Fruit fly (Drosophila melanogaster) whole organism, embryonic: Measurements from ENCODE around the gene CG13894.

Source experiments
- Ada2b ChIP-seq: fragments of 200-800 bp; sonication (Bioruptor generic); IDR thresholded peaks from 2 replicates; pipeline ENCODE4 v1.3.6; 2022; ENCODE audit warnings: missing biosample characterization, missing genetic modification characterization
- Atf3 ChIP-seq: fragments of 200-800 bp; sonication (Bioruptor generic); optimal IDR thresholded peaks from 3 replicates; lab custom pipeline; 2016; ENCODE audit warnings: missing biosample characterization, missing genetic modification characterization
- CG10274 ChIP-seq: fragments of 200-800 bp; sonication (Bioruptor generic); optimal IDR thresholded peaks from 3 replicates; lab custom pipeline; 2017; ENCODE audit warnings: missing biosample characterization, mild to moderate bottlenecking, missing genetic modification characterization
- CG10366 ChIP-seq: fragments of 200-800 bp; sonication (Bioruptor generic); IDR thresholded peaks from 2 replicates; pipeline ENCODE4 v1.3.6; 2022; ENCODE audit warnings: missing biosample characterization, missing genetic modification characterization
- CG10979 ChIP-seq: fragments of 200-800 bp; sonication (Bioruptor generic); optimal IDR thresholded peaks from 2 replicates; lab custom pipeline; 2018; ENCODE audit warnings: missing biosample characterization, mild to moderate bottlenecking, missing genetic modification characterization, moderate library complexity
- CG11085 ChIP-seq: fragments of 200-800 bp; sonication (Bioruptor generic); IDR thresholded peaks from 2 replicates; pipeline ENCODE4 v1.3.6; 2022; ENCODE audit warnings: missing biosample characterization, missing genetic modification characterization
- CG11723 ChIP-seq: fragments of 200-800 bp; sonication (Bioruptor generic); optimal IDR thresholded peaks from 2 replicates; lab custom pipeline; 2017; ENCODE audit warnings: missing biosample characterization, mild to moderate bottlenecking, missing genetic modification characterization
- CG12071 ChIP-seq: fragments of 200-800 bp; sonication (Bioruptor generic); optimal IDR thresholded peaks from 3 replicates; lab custom pipeline; 2018; ENCODE audit warnings: missing biosample characterization, mild to moderate bottlenecking, missing genetic modification characterization
- CG1233 ChIP-seq: fragments of 200-800 bp; sonication (Bioruptor generic); optimal IDR thresholded peaks from 4 replicates; lab custom pipeline; 2018; ENCODE audit warnings: missing biosample characterization, mild to moderate bottlenecking, missing genetic modification characterization
- CG13287 ChIP-seq: fragments of 200-800 bp; sonication (Bioruptor generic); IDR thresholded peaks from 2 replicates; pipeline ENCODE4 v1.3.6; 2022; ENCODE audit warnings: missing biosample characterization, missing genetic modification characterization; ENCODE audit not compliant: partially characterized antibody
- CG15601 ChIP-seq: fragments of 200-800 bp; sonication (Bioruptor generic); optimal IDR thresholded peaks from 3 replicates; lab custom pipeline; 2019; ENCODE audit warnings: missing biosample characterization, mild to moderate bottlenecking, missing genetic modification characterization, moderate library complexity
- CG1603 ChIP-seq: fragments of 200-800 bp; sonication (Bioruptor generic); optimal IDR thresholded peaks from 2 replicates; lab custom pipeline; 2019; ENCODE audit warnings: missing biosample characterization, mild to moderate bottlenecking, missing genetic modification characterization, moderate library complexity
- CG17359 ChIP-seq: fragments of 200-800 bp; sonication (Bioruptor generic); optimal IDR thresholded peaks from 3 replicates; lab custom pipeline; 2018; ENCODE audit warnings: missing biosample characterization, mild to moderate bottlenecking, missing genetic modification characterization, moderate library complexity
- CG17361 ChIP-seq: fragments of 200-800 bp; sonication (Bioruptor generic); IDR thresholded peaks from 3 replicates; pipeline ENCODE4 v1.3.6; 2022; ENCODE audit warnings: missing biosample characterization, missing genetic modification characterization
- CG17802 ChIP-seq: fragments of 200-800 bp; sonication (Bioruptor generic); optimal IDR thresholded peaks from 2 replicates; lab custom pipeline; 2018; ENCODE audit warnings: missing biosample characterization, mild to moderate bottlenecking, missing genetic modification characterization, moderate library complexity
- CG18619 ChIP-seq: fragments of 200-800 bp; sonication (Bioruptor generic); optimal IDR thresholded peaks from 3 replicates; lab custom pipeline; 2017; ENCODE audit warnings: missing biosample characterization, mild to moderate bottlenecking, missing genetic modification characterization
- CG18764 ChIP-seq: fragments of 200-800 bp; sonication (Bioruptor generic); optimal IDR thresholded peaks from 3 replicates; lab custom pipeline; 2016; ENCODE audit warnings: missing biosample characterization, missing genetic modification characterization
- CG32772 ChIP-seq: fragments of 200-800 bp; sonication (Bioruptor generic); IDR thresholded peaks from 2 replicates; pipeline ENCODE4 v1.3.6; 2022; ENCODE audit warnings: missing biosample characterization, missing genetic modification characterization
- CG34422 ChIP-seq: fragments of 200-800 bp; sonication (Bioruptor generic); IDR thresholded peaks from 3 replicates; pipeline ENCODE4 v1.3.6; 2022; ENCODE audit warnings: missing biosample characterization, missing genetic modification characterization
- CG3838 ChIP-seq: fragments of 200-800 bp; sonication (Bioruptor generic); optimal IDR thresholded peaks from 3 replicates; lab custom pipeline; 2016; ENCODE audit warnings: missing biosample characterization, missing genetic modification characterization
- CG4360 ChIP-seq: fragments of 200-800 bp; sonication (Bioruptor generic); IDR thresholded peaks from 2 replicates; pipeline ENCODE4 v1.3.6; 2022; ENCODE audit warnings: missing biosample characterization, missing genetic modification characterization
- CG4424 ChIP-seq: fragments of 200-800 bp; sonication (Bioruptor generic); optimal IDR thresholded peaks from 3 replicates; lab custom pipeline; 2016; ENCODE audit warnings: missing biosample characterization, missing genetic modification characterization
- CG8281 ChIP-seq: fragments of 200-800 bp; sonication (Bioruptor generic); optimal IDR thresholded peaks from 2 replicates; lab custom pipeline; 2018; ENCODE audit warnings: missing biosample characterization, mild to moderate bottlenecking, missing genetic modification characterization, moderate library complexity
- CG9727 ChIP-seq: fragments of 200-800 bp; sonication (Bioruptor generic); optimal IDR thresholded peaks from 3 replicates; lab custom pipeline; 2017; ENCODE audit warnings: missing biosample characterization, mild to moderate bottlenecking, missing genetic modification characterization
- Dip3 ChIP-seq: fragments of 200-800 bp; sonication (Bioruptor generic); optimal IDR thresholded peaks from 3 replicates; lab custom pipeline; 2016; ENCODE audit warnings: missing biosample characterization, missing genetic modification characterization
- H15 ChIP-seq: fragments of 200-800 bp; sonication (Bioruptor generic); IDR thresholded peaks from 3 replicates; pipeline ENCODE4 v1.3.6; 2022; ENCODE audit warnings: missing biosample characterization, missing genetic modification characterization
- HLHmδ ChIP-seq: fragments of 200-800 bp; sonication (Bioruptor generic); optimal IDR thresholded peaks from 2 replicates; lab custom pipeline; 2018; ENCODE audit warnings: missing biosample characterization, mild to moderate bottlenecking, missing genetic modification characterization, moderate library complexity
- Hey ChIP-seq: fragments of 200-800 bp; sonication (Bioruptor generic); optimal IDR thresholded peaks from 3 replicates; lab custom pipeline; 2018; ENCODE audit warnings: missing biosample characterization, mild to moderate bottlenecking, missing genetic modification characterization
- NC2α ChIP-seq: fragments of 200-800 bp; sonication (Bioruptor generic); optimal IDR thresholded peaks from 2 replicates; lab custom pipeline; 2016; ENCODE audit warnings: missing biosample characterization, missing genetic modification characterization
- Pdp1 ChIP-seq, 2 experiments: fragments of 200-800 bp; sonication (Bioruptor generic); optimal IDR thresholded peaks; 3 replicates each; lab custom pipeline; 2016; ENCODE audit warnings: missing biosample characterization in 2 of 2, missing genetic modification characterization in 2 of 2, mild to moderate bottlenecking in 1 of 2, moderate library complexity in 1 of 2
- Side ChIP-seq: fragments of 200-800 bp; sonication (Bioruptor generic); optimal IDR thresholded peaks from 2 replicates; lab custom pipeline; 2016; ENCODE audit warnings: missing biosample characterization, missing genetic modification characterization
- Sin3A ChIP-seq: fragments of >200 bp; optimal IDR thresholded peaks from 2 replicates; lab custom pipeline; 2018
- Six4 ChIP-seq: fragments of 200-800 bp; sonication (Bioruptor generic); optimal IDR thresholded peaks from 2 replicates; lab custom pipeline; 2016; ENCODE audit warnings: missing biosample characterization, missing genetic modification characterization
- Usf ChIP-seq: fragments of 200-800 bp; sonication (Bioruptor generic); optimal IDR thresholded peaks from 2 replicates; lab custom pipeline; 2017; ENCODE audit warnings: missing genotype, missing biosample characterization, missing genetic modification characterization
- al ChIP-seq: fragments of 200-800 bp; sonication (Bioruptor generic); IDR thresholded peaks from 2 replicates; pipeline ENCODE4 v1.3.6; 2022; ENCODE audit warnings: missing biosample characterization, missing genetic modification characterization
- ap ChIP-seq: fragments of 200-800 bp; sonication (Bioruptor generic); IDR thresholded peaks from 2 replicates; pipeline ENCODE4 v1.3.6; 2022; ENCODE audit warnings: missing biosample characterization, missing genetic modification characterization
- bcd ChIP-seq: fragments of 200-800 bp; sonication (Bioruptor generic); optimal IDR thresholded peaks from 2 replicates; lab custom pipeline; 2017; ENCODE audit warnings: missing biosample characterization, mild to moderate bottlenecking, missing genetic modification characterization
- bowl ChIP-seq: fragments of 200-800 bp; sonication (Bioruptor generic); IDR thresholded peaks from 2 replicates; pipeline ENCODE4 v1.3.6; 2022; ENCODE audit warnings: missing biosample characterization, missing genetic modification characterization
- fd96Cb ChIP-seq: fragments of 200-800 bp; sonication (Bioruptor generic); optimal IDR thresholded peaks from 2 replicates; lab custom pipeline; 2018; ENCODE audit warnings: missing biosample characterization, mild to moderate bottlenecking, missing genetic modification characterization, moderate library complexity
- lilli ChIP-seq: fragments of 200-800 bp; sonication (Bioruptor generic); optimal IDR thresholded peaks from 3 replicates; lab custom pipeline; 2016; ENCODE audit warnings: missing biosample characterization, missing genetic modification characterization
- oc ChIP-seq: fragments of 200-800 bp; sonication (Bioruptor generic); optimal IDR thresholded peaks from 2 replicates; lab custom pipeline; 2018; ENCODE audit warnings: missing biosample characterization, mild to moderate bottlenecking, missing genetic modification characterization, moderate library complexity
- peb ChIP-seq: fragments of 200-800 bp; sonication (Bioruptor generic); IDR thresholded peaks from 2 replicates; pipeline ENCODE4 v1.3.6; 2022; ENCODE audit warnings: missing biosample characterization, missing genetic modification characterization
- pfk ChIP-seq: fragments of 200-800 bp; sonication (Bioruptor generic); optimal IDR thresholded peaks from 2 replicates; lab custom pipeline; 2018; ENCODE audit warnings: missing biosample characterization, mild to moderate bottlenecking, missing genetic modification characterization, moderate library complexity
- row ChIP-seq: fragments of 200-800 bp; sonication (Bioruptor generic); IDR thresholded peaks from 3 replicates; pipeline ENCODE4 v1.3.6; 2022; ENCODE audit warnings: missing biosample characterization, missing genetic modification characterization
- schlank ChIP-seq: fragments of 200-800 bp; sonication (Bioruptor generic); optimal IDR thresholded peaks from 2 replicates; lab custom pipeline; 2018; ENCODE audit warnings: missing biosample characterization, mild to moderate bottlenecking, missing genetic modification characterization
- sd ChIP-seq: fragments of 200-800 bp; sonication (Bioruptor generic); optimal IDR thresholded peaks from 3 replicates; lab custom pipeline; 2018; ENCODE audit warnings: missing biosample characterization, mild to moderate bottlenecking, missing genetic modification characterization, moderate library complexity
- slou ChIP-seq: fragments of 200-800 bp; sonication (Bioruptor generic); optimal IDR thresholded peaks from 3 replicates; lab custom pipeline; 2016; ENCODE audit warnings: missing biosample characterization, missing genetic modification characterization
- sqz ChIP-seq: fragments of 200-800 bp; sonication (Bioruptor generic); optimal IDR thresholded peaks from 3 replicates; lab custom pipeline; 2018; ENCODE audit warnings: missing biosample characterization, mild to moderate bottlenecking, missing genetic modification characterization
- tin ChIP-seq: fragments of 200-800 bp; sonication (Bioruptor generic); optimal IDR thresholded peaks from 3 replicates; lab custom pipeline; 2016; ENCODE audit warnings: missing biosample characterization, missing genetic modification characterization
- tll ChIP-seq, 2 experiments: fragments of 200-800 bp in 1 of 2; fragments of >200 bp in 1 of 2; sonication (Bioruptor generic) in 1 of 2; optimal IDR thresholded peaks; 2 replicates each; lab custom pipeline; 2017 to 2019; ENCODE audit warnings: missing biosample characterization in 2 of 2, missing genetic modification characterization in 2 of 2, mild to moderate bottlenecking in 1 of 2, moderate library complexity in 1 of 2
- trh ChIP-seq: fragments of 200-800 bp; sonication (Bioruptor generic); optimal IDR thresholded peaks from 2 replicates; lab custom pipeline; 2016; ENCODE audit warnings: missing biosample characterization, missing genetic modification characterization
- wor ChIP-seq: fragments of 200-800 bp; sonication (Bioruptor generic); IDR thresholded peaks from 2 replicates; pipeline ENCODE4 v1.3.6; 2022; ENCODE audit warnings: missing biosample characterization, missing genetic modification characterization

CG13894 gene

DNA sequence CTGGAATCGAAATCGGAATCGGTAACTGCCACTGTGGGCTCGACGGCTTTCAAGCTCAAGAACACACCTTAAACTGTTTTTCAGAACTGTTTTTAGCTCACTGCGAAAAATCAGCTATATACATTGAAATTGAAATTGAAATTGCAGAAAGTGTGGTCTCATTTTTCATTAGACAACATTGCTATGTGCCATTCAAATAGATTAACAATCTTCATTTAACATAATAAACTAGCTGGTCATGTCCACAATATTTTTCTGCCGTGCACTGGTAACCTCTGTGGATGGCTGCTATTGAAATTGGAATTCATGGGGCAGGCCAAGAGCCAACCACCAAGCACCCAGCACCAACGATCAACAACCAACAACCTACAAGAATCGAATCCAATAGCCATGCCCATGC, 37.0 kb upstream of the CG13894 start (continued):
- no peak for TF ChIP-seq CG11723
- TF ChIP-seq Side (GFP tag; lab: Kevin White, UChicago): no peak
- no peak for TF ChIP-seq slou
- TF ChIP-seq schlank (tag; lab: Kevin White, UChicago): no peak
- TF ChIP-seq CG17802: no peak
- TF ChIP-seq Sin3A: no peak
- peak; percentile 54 for TF ChIP-seq CG10979 (tag; lab: Kevin White, UChicago)
- TF ChIP-seq wor (GFP tag; lab: Robert Waterston, UW): no peak
- no peak for TF ChIP-seq HLHmδ (GFP tag; lab: Kevin White, UChicago)
- no peak for TF ChIP-seq CG8281 (tag; lab: Kevin White, UChicago)
- no peak for TF ChIP-seq CG1233 (GFP tag; lab: Kevin White, UChicago)
- TF ChIP-seq Hey (tag; lab: Kevin White, UChicago): no peak
- TF ChIP-seq H15 (GFP tag; lab: Robert Waterston, UW): no peak
- TF ChIP-seq sd (tag; lab: Kevin White, UChicago): no peak
- TF ChIP-seq CG32772 (GFP tag; lab: Robert Waterston, UW): no peak
- TF ChIP-seq al (GFP tag; lab: Robert Waterston, UW): no peak
- peak; percentile 17 for TF ChIP-seq Six4 (GFP tag; lab: Kevin White, UChicago)
- no peak for TF ChIP-seq sqz (GFP tag; lab: Kevin White, UChicago)
- TF ChIP-seq CG34422 (GFP tag; lab: Robert Waterston, UW): 0 out of 3 replicates have a peak, but pooled peaks have one; percentile 33
- TF ChIP-seq CG17361 (GFP tag; lab: Robert Waterston, UW): peak; percentile 27; the same call in 1 of the 3 replicates
- 0 out of 2 replicates have a peak, but pooled peaks have one; percentile 10 for TF ChIP-seq Ada2b
- no peak for TF ChIP-seq Dip3 (GFP tag; lab: Kevin White, UChicago)
- TF ChIP-seq CG17359: no peak
- TF ChIP-seq Usf (GFP tag; lab: Kevin White, UChicago): no peak
- no peak for TF ChIP-seq oc
- TF ChIP-seq lilli (GFP tag; lab: Kevin White, UChicago): no peak
- peak; percentile 53 for TF ChIP-seq CG1603
- no peak for TF ChIP-seq pfk
- no peak for TF ChIP-seq Atf3 (GFP tag; lab: Kevin White, UChicago)
- TF ChIP-seq CG11085: no peak
- TF ChIP-seq CG15601 (tag; lab: Kevin White, UChicago): peak; percentile 44
- TF ChIP-seq CG10274 (GFP tag; lab: Kevin White, UChicago): no peak
- TF ChIP-seq CG3838 (GFP tag; lab: Kevin White, UChicago): no peak
- TF ChIP-seq peb (GFP tag; lab: Robert Waterston, UW): no peak
- no peak for TF ChIP-seq CG18764 (GFP tag; lab: Kevin White, UChicago)
- no peak for TF ChIP-seq bcd (GFP tag; lab: Kevin White, UChicago)
- TF ChIP-seq bowl (GFP tag; lab: Robert Waterston, UW): no peak
- TF ChIP-seq CG9727 (GFP tag; lab: Kevin White, UChicago): no peak
- TF ChIP-seq CG4360: peak; percentile 23; the same call in 1 of the 2 replicates
- TF ChIP-seq tll (GFP tag; optimal IDR thresholded peaks at IDR 0.05; lab: Kevin White, UChicago): no peak
- no peak for TF ChIP-seq CG18619
- peak; percentile 18 for TF ChIP-seq CG4424 (GFP tag; lab: Kevin White, UChicago)
- peak; percentile 45 for TF ChIP-seq row (GFP tag; lab: Robert Waterston, UW)
- TF ChIP-seq CG10366: no peak; the same call in 1 of the 2 replicates
- peak; percentile 26 for TF ChIP-seq fd96Cb
- TF ChIP-seq Pdp1 (GFP tag; optimal IDR thresholded peaks at IDR 0.05; lab: Kevin White, UChicago): peak in 1 of 2 experiments; percentile 24
- no peak for TF ChIP-seq NC2α (GFP tag; lab: Kevin White, UChicago)
- no peak for TF ChIP-seq ap (GFP tag; lab: Robert Waterston, UW)
- no peak for TF ChIP-seq CG12071 (GFP tag; lab: Kevin White, UChicago)
- no peak for TF ChIP-seq tin (GFP tag; lab: Kevin White, UChicago)
- no peak for TF ChIP-seq CG13287
- TF ChIP-seq trh (GFP tag; lab: Kevin White, UChicago): no peak
